Worm (Caenorhabditis elegans) whole organism, late embryonic: ENCODE data around the gene H41C03.1.

Source experiments
- C38D4.7 ChIP-seq: fragments of 200-800 bp; sonication (Bioruptor generic); optimal IDR thresholded peaks from 2 replicates; lab custom pipeline; 2018; ENCODE audit warnings: mild to moderate bottlenecking, missing genetic modification characterization, moderate library complexity, missing compliant biosample characterization
- F13H6.1 ChIP-seq: sonication (generic microtip); optimal IDR thresholded peaks from 2 replicates; lab custom pipeline; 2016; ENCODE audit warnings: missing genetic modification characterization, missing compliant biosample characterization
- K02D7.2 ChIP-seq: sonication (generic microtip); optimal IDR thresholded peaks from 2 replicates; lab custom pipeline; 2017; ENCODE audit warnings: mild to moderate bottlenecking, missing genetic modification characterization, missing compliant biosample characterization
- T23F11.4 ChIP-seq: fragments of 200-800 bp; sonication (Bioruptor generic); optimal IDR thresholded peaks from 2 replicates; lab custom pipeline; 2018; ENCODE audit warnings: mild to moderate bottlenecking, missing genetic modification characterization, missing compliant biosample characterization
- ahr-1 ChIP-seq: sonication (generic microtip); optimal IDR thresholded peaks from 2 replicates; lab custom pipeline; 2016; ENCODE audit warnings: missing genetic modification characterization, missing compliant biosample characterization
- ama-1 ChIP-seq: fragments of 150-350 bp; optimal IDR thresholded peaks from 2 replicates; lab custom pipeline; 2014
- ceh-14 ChIP-seq: sonication (generic microtip); optimal IDR thresholded peaks from 2 replicates; lab custom pipeline; 2016; ENCODE audit warnings: missing genotype, missing genetic modification characterization, missing compliant biosample characterization
- ceh-18 ChIP-seq: sonication (generic microtip); optimal IDR thresholded peaks from 2 replicates; lab custom pipeline; 2016; ENCODE audit warnings: missing genetic modification characterization, missing compliant biosample characterization
- ceh-2 ChIP-seq: sonication (generic microtip); optimal IDR thresholded peaks from 2 replicates; lab custom pipeline; 2016; ENCODE audit warnings: missing genotype, missing genetic modification characterization, missing compliant biosample characterization
- ceh-24 ChIP-seq: sonication (generic microtip); optimal IDR thresholded peaks from 2 replicates; lab custom pipeline; 2016; ENCODE audit warnings: mild to moderate bottlenecking, missing genetic modification characterization, missing compliant biosample characterization
- ceh-30 ChIP-seq: fragments of 150-350 bp; optimal IDR thresholded peaks from 2 replicates; lab custom pipeline; 2014; ENCODE audit warnings: missing biosample characterization, missing genetic modification characterization
- ceh-34 ChIP-seq: sonication (generic microtip); optimal IDR thresholded peaks from 2 replicates; lab custom pipeline; 2016; ENCODE audit warnings: mild to moderate bottlenecking, missing genetic modification characterization, missing compliant biosample characterization
- ceh-45 ChIP-seq: fragments of 200-800 bp; sonication (Bioruptor generic); IDR thresholded peaks from 2 replicates; pipeline ENCODE4 v1.3.6; 2022; ENCODE audit warnings: missing genetic modification reagents, missing genetic modification characterization, missing compliant biosample characterization
- ceh-48 ChIP-seq: sonication (generic microtip); optimal IDR thresholded peaks from 2 replicates; lab custom pipeline; 2016; ENCODE audit warnings: missing genetic modification characterization, inconsistent platforms, missing compliant biosample characterization
- ceh-6 ChIP-seq: fragments of 200-800 bp; sonication (Bioruptor generic); optimal IDR thresholded peaks from 2 replicates; lab custom pipeline; 2018; ENCODE audit warnings: mild to moderate bottlenecking, missing genetic modification characterization, missing compliant biosample characterization
- dve-1 ChIP-seq: sonication (generic microtip); optimal IDR thresholded peaks from 2 replicates; lab custom pipeline; 2017; ENCODE audit warnings: antibody characterized with exemption, mild to moderate bottlenecking, missing genetic modification characterization, missing compliant biosample characterization
- elt-4 ChIP-seq: sonication (generic microtip); optimal IDR thresholded peaks from 2 replicates; lab custom pipeline; 2016; ENCODE audit warnings: missing genetic modification characterization, missing compliant biosample characterization
- ets-4 ChIP-seq: sonication (generic microtip); optimal IDR thresholded peaks from 2 replicates; lab custom pipeline; 2016; ENCODE audit warnings: missing genetic modification characterization, missing compliant biosample characterization
- eyg-1 ChIP-seq: sonication (generic microtip); optimal IDR thresholded peaks from 2 replicates; lab custom pipeline; 2016; ENCODE audit warnings: missing genotype, missing genetic modification characterization, missing compliant biosample characterization
- fkh-10 ChIP-seq: fragments of 150-350 bp; optimal IDR thresholded peaks from 2 replicates; lab custom pipeline; 2014; ENCODE audit warnings: missing biosample characterization, missing genetic modification reagents, missing genetic modification characterization
- gmeb-2 ChIP-seq: sonication (generic microtip); optimal IDR thresholded peaks from 2 replicates; lab custom pipeline; 2016; ENCODE audit warnings: missing genetic modification characterization, inconsistent platforms, missing compliant biosample characterization
- hlh-30 ChIP-seq: sonication (generic microtip); optimal IDR thresholded peaks from 2 replicates; lab custom pipeline; 2017; ENCODE audit warnings: antibody characterized with exemption, missing genetic modification characterization, missing compliant biosample characterization; ENCODE audit not compliant: insufficient read depth
- hlh-6 ChIP-seq: sonication (generic microtip); optimal IDR thresholded peaks from 2 replicates; lab custom pipeline; 2016; ENCODE audit warnings: missing genotype, missing genetic modification characterization, missing compliant biosample characterization
- hlh-8 ChIP-seq: sonication (generic microtip); optimal IDR thresholded peaks from 2 replicates; lab custom pipeline; 2016; ENCODE audit warnings: missing genotype, missing genetic modification characterization, missing compliant biosample characterization
- lim-6 ChIP-seq: sonication (generic microtip); optimal IDR thresholded peaks from 2 replicates; lab custom pipeline; 2016; ENCODE audit warnings: missing genetic modification characterization, missing compliant biosample characterization
- lin-11 ChIP-seq: fragments of 200-800 bp; sonication (Bioruptor generic); optimal IDR thresholded peaks from 2 replicates; lab custom pipeline; 2018; ENCODE audit warnings: mild to moderate bottlenecking, missing genetic modification characterization, missing compliant biosample characterization
- madf-2 ChIP-seq: sonication (generic microtip); optimal IDR thresholded peaks from 2 replicates; lab custom pipeline; 2017; ENCODE audit warnings: missing genetic modification characterization, missing compliant biosample characterization
- nfya-1 ChIP-seq: sonication (generic microtip); optimal IDR thresholded peaks from 2 replicates; lab custom pipeline; 2017; ENCODE audit warnings: missing genetic modification characterization, mild to moderate bottlenecking, missing compliant biosample characterization, antibody characterized with exemption, moderate library complexity
- npax-4 ChIP-seq: sonication (generic microtip); optimal IDR thresholded peaks from 2 replicates; lab custom pipeline; 2016; ENCODE audit warnings: missing genetic modification characterization, missing compliant biosample characterization
- pag-3 ChIP-seq: sonication (generic microtip); optimal IDR thresholded peaks from 2 replicates; lab custom pipeline; 2016; ENCODE audit warnings: missing compliant biosample characterization, missing genetic modification characterization, borderline replicate concordance
- pha-2 ChIP-seq: sonication (generic microtip); optimal IDR thresholded peaks from 2 replicates; lab custom pipeline; 2017; ENCODE audit warnings: mild to moderate bottlenecking, missing genetic modification characterization, missing compliant biosample characterization
- pha-4 ChIP-seq: fragments of 150-350 bp; optimal IDR thresholded peaks from 2 replicates; lab custom pipeline; 2018; ENCODE audit warnings: missing biosample characterization, missing genetic modification reagents, missing genetic modification characterization
- pqm-1 ChIP-seq: sonication (generic microtip); optimal IDR thresholded peaks from 2 replicates; lab custom pipeline; 2016; ENCODE audit warnings: missing genetic modification characterization, missing compliant biosample characterization
- rnt-1 ChIP-seq: sonication (generic microtip); optimal IDR thresholded peaks from 2 replicates; lab custom pipeline; 2016; ENCODE audit warnings: missing genetic modification characterization, missing compliant biosample characterization
- sdc-2 ChIP-seq: sonication (generic microtip); optimal IDR thresholded peaks from 2 replicates; lab custom pipeline; 2016; ENCODE audit warnings: missing genotype, missing genetic modification characterization, missing compliant biosample characterization
- sox-2 ChIP-seq: fragments of 200-800 bp; sonication (Bioruptor generic); IDR thresholded peaks from 2 replicates; pipeline ENCODE4 v1.3.6; 2022; ENCODE audit warnings: missing genetic modification reagents, missing genetic modification characterization, missing compliant biosample characterization
- sox-4 ChIP-seq: sonication (generic microtip); optimal IDR thresholded peaks from 2 replicates; lab custom pipeline; 2017; ENCODE audit warnings: mild to moderate bottlenecking, missing genetic modification characterization, inconsistent platforms, missing compliant biosample characterization
- syd-9 ChIP-seq: sonication (generic microtip); optimal IDR thresholded peaks from 2 replicates; lab custom pipeline; 2016; ENCODE audit warnings: mild to moderate bottlenecking, missing genetic modification characterization, moderate library complexity, missing compliant biosample characterization
- tbx-7 ChIP-seq: sonication (generic microtip); optimal IDR thresholded peaks from 2 replicates; lab custom pipeline; 2016; ENCODE audit warnings: missing genotype, missing genetic modification characterization, missing compliant biosample characterization
- ttx-3 ChIP-seq: sonication (generic microtip); optimal IDR thresholded peaks from 2 replicates; lab custom pipeline; 2016; ENCODE audit warnings: missing genetic modification reagents, missing genetic modification characterization, missing compliant biosample characterization
- unc-3 ChIP-seq, 2 experiments: fragments of 200-800 bp in 1 of 2; sonication (Bioruptor generic) in 1 of 2; sonication (generic microtip) in 1 of 2; conservative IDR thresholded peaks in 1 of 2; optimal IDR thresholded peaks in 1 of 2; 2 replicates each; pipeline versions ENCODE4 v1.3.6 to Lab custom; 2016 to 2022; ENCODE audit warnings: missing compliant biosample characterization in 2 of 2, missing genetic modification characterization in 2 of 2, missing genetic modification reagents in 1 of 2
- unc-86 ChIP-seq: sonication (generic microtip); optimal IDR thresholded peaks from 2 replicates; lab custom pipeline; 2016; ENCODE audit warnings: missing genetic modification characterization, missing compliant biosample characterization

The H41C03.1 gene

ce11 chrII:5838453-5838852 lies 15.8 kb upstream of the H41C03.1 start, which contains the start of gene ZK1248.15:
TSS of gene ZK1248.15 (minus strand) at chrII:5838553.
- no peak for TF ChIP-seq npax-4 (tag; lab: Kevin White, UChicago)
- TF ChIP-seq rnt-1 (tag; lab: Kevin White, UChicago): no peak
- TF ChIP-seq T23F11.4: no peak
- TF ChIP-seq sdc-2 (tag; lab: Kevin White, UChicago): no peak
- TF ChIP-seq ceh-2 (tag; lab: Kevin White, UChicago): no peak
- no peak for TF ChIP-seq pha-2
- TF ChIP-seq pag-3 (tag; lab: Kevin White, UChicago): no peak

- TF ChIP-seq sox-4 (tag; lab: Kevin White, UChicago) (no peak), nfya-1 (tag; lab: Kevin White, UChicago) (peak; percentile 28)
Observed at ce11 chrII:5839227-5839626, 15.0 kb upstream of the H41C03.1 start, which contains the start of gene ZK1248.19. TSS of gene ZK1248.19 (minus strand) at chrII:5839414.

ce11 chrII:5841053-5841547 lies 13.1 kb upstream of the H41C03.1 start, which contains the start of gene lec-5:
TSS of gene lec-5 (minus strand) at chrII:5841103.
- TF ChIP-seq ceh-14 (tag; lab: Kevin White, UChicago) (no peak), ceh-18 (tag; lab: Kevin White, UChicago) (peak; percentile 68), rnt-1 (tag; lab: Kevin White, UChicago) (peak; percentile 54), T23F11.4 (no peak)
- TF ChIP-seq, all 69 proteins: peak for 2

ce11 chrII:5841866-5842265 lies 12.4 kb upstream of the H41C03.1 start, which contains the start of gene nep-25:
TSS of gene nep-25 (plus strand) at chrII:5842240.
- no peak for TF ChIP-seq sox-2
- TF ChIP-seq eyg-1 (tag; lab: Kevin White, UChicago): no peak
- no peak for TF ChIP-seq madf-2 (tag; lab: Kevin White, UChicago)
- no peak for TF ChIP-seq hlh-8 (tag; lab: Kevin White, UChicago)
- no peak for TF ChIP-seq gmeb-2 (tag; lab: Kevin White, UChicago)
- TF ChIP-seq pqm-1: no peak
- no peak for TF ChIP-seq unc-3 (GFP tag; conservative IDR thresholded peaks at IDR 0.05; lab: Robert Waterston, UW)
- TF ChIP-seq unc-3 (tag; optimal IDR thresholded peaks at IDR 0.05; lab: Kevin White, UChicago): no peak
- TF ChIP-seq hlh-6 (tag; lab: Kevin White, UChicago): no peak
- TF ChIP-seq fkh-10 (GFP tag; lab: Kevin White, UChicago): no peak
- TF ChIP-seq ceh-30 (tag; lab: Kevin White, UChicago): no peak
- no peak for TF ChIP-seq T23F11.4
- no peak for TF ChIP-seq ceh-34 (tag; lab: Kevin White, UChicago)
- no peak for TF ChIP-seq ceh-18 (tag; lab: Kevin White, UChicago)
- no peak for TF ChIP-seq pha-4 (tag; lab: Kevin White, UChicago)
- no peak for TF ChIP-seq ceh-24 (tag; lab: Kevin White, UChicago)
- TF ChIP-seq ceh-45 (GFP tag; lab: Robert Waterston, UW): no peak
- TF ChIP-seq ceh-2 (tag; lab: Kevin White, UChicago): no peak
- no peak for TF ChIP-seq ahr-1 (tag; lab: Kevin White, UChicago)

ce11 chrII:5844694-5845129 lies 9.5 kb upstream of the H41C03.1 start:
- TF ChIP-seq pqm-1: peak; percentile 95
- peak; percentile 53; the same call in 1 of the 2 replicates for TF ChIP-seq unc-3 (GFP tag; conservative IDR thresholded peaks at IDR 0.05; lab: Robert Waterston, UW)
- TF ChIP-seq unc-3 (tag; optimal IDR thresholded peaks at IDR 0.05; lab: Kevin White, UChicago): peak; percentile 85
- peak; percentile 70 for TF ChIP-seq ttx-3 (tag; lab: Kevin White, UChicago)
- peak; percentile 53 for TF ChIP-seq ceh-6
- peak; percentile 63 for TF ChIP-seq lin-11
- no peak for TF ChIP-seq elt-4 (tag; lab: Kevin White, UChicago)
- TF ChIP-seq F13H6.1: peak; percentile 87
- peak; percentile 41 for TF ChIP-seq ceh-48 (tag; lab: Kevin White, UChicago)
- TF ChIP-seq nfya-1 (tag; lab: Kevin White, UChicago): peak; percentile 92
- TF ChIP-seq hlh-30 (tag; lab: Kevin White, UChicago): peak; percentile 60
- peak; percentile 83 for TF ChIP-seq unc-86
- peak; percentile 99 for TF ChIP-seq dve-1
- TF ChIP-seq lim-6: peak; percentile 77
- peak; percentile 100 for TF ChIP-seq ama-1 (lab: Kevin White, UChicago)
- peak; percentile 44 for TF ChIP-seq tbx-7
- peak; percentile 76 for TF ChIP-seq hlh-8 (tag; lab: Kevin White, UChicago)
- TF ChIP-seq pag-3 (tag; lab: Kevin White, UChicago): peak; percentile 70
- TF ChIP-seq gmeb-2 (tag; lab: Kevin White, UChicago): peak; percentile 55
- TF ChIP-seq C38D4.7 (GFP tag; lab: Kevin White, UChicago): peak; percentile 59
- peak; percentile 82 for TF ChIP-seq pha-2
- peak; percentile 69 for TF ChIP-seq K02D7.2 (tag; lab: Kevin White, UChicago)
- TF ChIP-seq ets-4 (tag; lab: Kevin White, UChicago): peak; percentile 85
- peak; percentile 85 for TF ChIP-seq syd-9 (tag; lab: Kevin White, UChicago)
